Fruit fly (Drosophila melanogaster) whole organism, embryonic: ENCODE results near the gene CG11279.
A peak's percentile ranks its signal among the peaks of the same experiment; 100 is the strongest.

Experiments used
- B-H1 ChIP-seq: fragments of 200-800 bp; sonication (Bioruptor generic); IDR thresholded peaks from 3 replicates; pipeline ENCODE4 v1.3.6; 2022; ENCODE audit warnings: missing biosample characterization, missing genetic modification characterization
- Bgb ChIP-seq: fragments of 200-800 bp; sonication (Bioruptor generic); IDR thresholded peaks from 2 replicates; pipeline ENCODE4 v1.3.6; 2022; ENCODE audit warnings: missing biosample characterization, missing genetic modification characterization; ENCODE audit not compliant: partially characterized antibody
- C15 ChIP-seq: fragments of 200-800 bp; sonication (Bioruptor generic); IDR thresholded peaks from 3 replicates; pipeline ENCODE4 v1.3.6; 2022; ENCODE audit warnings: missing biosample characterization, missing genetic modification characterization
- CG10147 ChIP-seq: fragments of 200-800 bp; sonication (Bioruptor generic); optimal IDR thresholded peaks from 2 replicates; lab custom pipeline; 2019; ENCODE audit warnings: missing biosample characterization, mild to moderate bottlenecking, missing genetic modification characterization, moderate library complexity
- CG10209 ChIP-seq: fragments of 200-800 bp; sonication (Bioruptor generic); optimal IDR thresholded peaks from 3 replicates; lab custom pipeline; 2017; ENCODE audit warnings: missing biosample characterization, mild to moderate bottlenecking, missing genetic modification characterization, missing genetic modification reagents
- CG10654 ChIP-seq: fragments of 200-800 bp; sonication (Bioruptor generic); optimal IDR thresholded peaks from 2 replicates; lab custom pipeline; 2016; ENCODE audit warnings: missing biosample characterization, missing genetic modification characterization
- CG10959 ChIP-seq: fragments of 200-800 bp; sonication (Bioruptor generic); IDR thresholded peaks from 2 replicates; pipeline ENCODE4 v1.3.6; 2022; ENCODE audit warnings: missing biosample characterization, missing genetic modification characterization
- CG10979 ChIP-seq: fragments of 200-800 bp; sonication (Bioruptor generic); optimal IDR thresholded peaks from 2 replicates; lab custom pipeline; 2018; ENCODE audit warnings: missing biosample characterization, mild to moderate bottlenecking, missing genetic modification characterization, moderate library complexity
- CG11247 ChIP-seq: fragments of 200-800 bp; sonication (Bioruptor generic); IDR thresholded peaks from 2 replicates; pipeline ENCODE4 v1.3.6; 2022; ENCODE audit warnings: missing biosample characterization, missing genetic modification characterization
- CG12155 ChIP-seq: fragments of 200-800 bp; sonication (Bioruptor generic); optimal IDR thresholded peaks from 3 replicates; lab custom pipeline; 2016; ENCODE audit warnings: missing biosample characterization, missing genetic modification characterization
- CG13123 ChIP-seq: fragments of 200-800 bp; sonication (Bioruptor generic); optimal IDR thresholded peaks from 2 replicates; lab custom pipeline; 2016; ENCODE audit warnings: missing biosample characterization, missing genetic modification characterization
- CG14441 ChIP-seq: fragments of 200-800 bp; sonication (Bioruptor generic); IDR thresholded peaks from 2 replicates; pipeline ENCODE4 v1.3.6; 2022; ENCODE audit warnings: missing biosample characterization, missing genetic modification characterization
- CG1529 ChIP-seq: fragments of 200-800 bp; sonication (Bioruptor generic); optimal IDR thresholded peaks from 3 replicates; lab custom pipeline; 2018; ENCODE audit warnings: missing biosample characterization, missing genetic modification characterization
- CG16779 ChIP-seq: fragments of 200-800 bp; sonication (Bioruptor generic); IDR thresholded peaks from 2 replicates; pipeline ENCODE4 v1.3.6; 2022; ENCODE audit warnings: missing biosample characterization, missing genetic modification characterization
- CG17612 ChIP-seq: fragments of 200-800 bp; sonication (Bioruptor generic); IDR thresholded peaks from 2 replicates; pipeline ENCODE4 v1.3.6; 2022; ENCODE audit warnings: missing biosample characterization, missing genetic modification characterization
- CG34422 ChIP-seq: fragments of 200-800 bp; sonication (Bioruptor generic); IDR thresholded peaks from 3 replicates; pipeline ENCODE4 v1.3.6; 2022; ENCODE audit warnings: missing biosample characterization, missing genetic modification characterization
- CG42726 ChIP-seq: fragments of 200-800 bp; sonication (Bioruptor generic); IDR thresholded peaks from 2 replicates; pipeline ENCODE4 v1.3.6; 2022; ENCODE audit warnings: missing biosample characterization, missing genetic modification characterization; ENCODE audit not compliant: partially characterized antibody
- CG4730 ChIP-seq: fragments of 200-800 bp; sonication (Bioruptor generic); IDR thresholded peaks from 2 replicates; pipeline ENCODE4 v1.3.6; 2022; ENCODE audit warnings: missing biosample characterization, missing genetic modification characterization
- CG6689 ChIP-seq: fragments of 200-800 bp; sonication (Bioruptor generic); IDR thresholded peaks from 2 replicates; pipeline ENCODE4 v1.3.6; 2022; ENCODE audit warnings: missing biosample characterization, missing genetic modification characterization
- CG6765 ChIP-seq: fragments of 200-800 bp; sonication (Bioruptor generic); optimal IDR thresholded peaks from 3 replicates; lab custom pipeline; 2017; ENCODE audit warnings: missing biosample characterization, mild to moderate bottlenecking, missing genetic modification characterization
- CG8290 ChIP-seq, 3 experiments: fragments of 200-800 bp; sonication (Bioruptor generic); optimal IDR thresholded peaks; 2 replicates each; lab custom pipeline; 2016 to 2019; ENCODE audit warnings: missing biosample characterization in 3 of 3, missing genetic modification characterization in 3 of 3, mild to moderate bottlenecking in 2 of 3, moderate library complexity in 1 of 3
- CG8359 ChIP-seq: fragments of 200-800 bp; sonication (Bioruptor generic); optimal IDR thresholded peaks from 2 replicates; lab custom pipeline; 2017; ENCODE audit warnings: missing biosample characterization, mild to moderate bottlenecking, missing genetic modification characterization, borderline replicate concordance
- CTCF ChIP-seq: fragments of 200-800 bp; sonication (Bioruptor generic); optimal IDR thresholded peaks from 2 replicates; lab custom pipeline; 2017; ENCODE audit warnings: missing biosample characterization, mild to moderate bottlenecking, missing genetic modification characterization, moderate library complexity
- CoRest ChIP-seq: fragments of 200-800 bp; sonication (Bioruptor generic); optimal IDR thresholded peaks from 3 replicates; lab custom pipeline; 2018; ENCODE audit warnings: missing biosample characterization, mild to moderate bottlenecking, missing genetic modification characterization, moderate library complexity
- Dll ChIP-seq: fragments of 200-800 bp; sonication (Bioruptor generic); IDR thresholded peaks from 4 replicates; pipeline ENCODE4 v1.3.6; 2022; ENCODE audit warnings: missing biosample characterization, missing genetic modification characterization; ENCODE audit not compliant: partially characterized antibody
- Hand ChIP-seq: fragments of 200-800 bp; sonication (Bioruptor generic); optimal IDR thresholded peaks from 2 replicates; lab custom pipeline; 2017; ENCODE audit warnings: mild to moderate bottlenecking, missing biosample characterization, missing genetic modification reagents, missing genetic modification characterization
- Hr51 ChIP-seq, 2 experiments: fragments of 200-800 bp; sonication (Bioruptor generic); optimal IDR thresholded peaks; 2 replicates in 1 of 2; 3 replicates in 1 of 2; lab custom pipeline; 2016 to 2018; ENCODE audit warnings: missing biosample characterization in 2 of 2, missing genetic modification characterization in 2 of 2, mild to moderate bottlenecking in 1 of 2, moderate library complexity in 1 of 2
- Optix ChIP-seq: fragments of 200-800 bp; sonication (Bioruptor generic); IDR thresholded peaks from 3 replicates; pipeline ENCODE4 v1.3.6; 2022; ENCODE audit warnings: missing biosample characterization, missing genetic modification characterization
- Poxn ChIP-seq: fragments of 200-800 bp; sonication (Bioruptor generic); IDR thresholded peaks from 2 replicates; pipeline ENCODE4 v1.3.6; 2022; ENCODE audit warnings: missing biosample characterization, missing genetic modification characterization
- ato ChIP-seq: fragments of 200-800 bp; sonication (Bioruptor generic); IDR thresholded peaks from 2 replicates; pipeline ENCODE4 v1.3.6; 2022; ENCODE audit warnings: missing biosample characterization, missing genetic modification characterization; ENCODE audit not compliant: partially characterized antibody
- dmrt11E ChIP-seq: fragments of 200-800 bp; sonication (Bioruptor generic); optimal IDR thresholded peaks from 3 replicates; lab custom pipeline; 2018; ENCODE audit warnings: missing biosample characterization, mild to moderate bottlenecking, missing genetic modification characterization, moderate library complexity
- dpn ChIP-seq, 2 experiments: fragments of 200-800 bp; sonication (Bioruptor generic); optimal IDR thresholded peaks; 3 replicates each; lab custom pipeline; 2016; ENCODE audit warnings: missing biosample characterization in 2 of 2, missing genetic modification characterization in 2 of 2
- emc ChIP-seq: fragments of 200-800 bp; sonication (Bioruptor generic); optimal IDR thresholded peaks from 2 replicates; lab custom pipeline; 2016; ENCODE audit warnings: missing biosample characterization, missing genetic modification characterization
- gt ChIP-seq: fragments of 200-800 bp; sonication (Bioruptor generic); IDR thresholded peaks from 2 replicates; pipeline ENCODE4 v1.3.6; 2022; ENCODE audit warnings: missing biosample characterization, missing genetic modification characterization
- insv ChIP-seq, 2 experiments: fragments of 200-800 bp; sonication (Bioruptor generic); optimal IDR thresholded peaks; 3 replicates each; lab custom pipeline; 2016 to 2018; ENCODE audit warnings: missing biosample characterization in 2 of 2, missing genetic modification characterization in 2 of 2
- knrl ChIP-seq: fragments of 200-800 bp; sonication (Bioruptor generic); IDR thresholded peaks from 3 replicates; pipeline ENCODE4 v1.3.6; 2022; ENCODE audit warnings: missing biosample characterization, missing genetic modification characterization; ENCODE audit not compliant: partially characterized antibody
- lola ChIP-seq, 3 experiments: fragments of >200 bp in 2 of 3; fragments of 200-800 bp in 1 of 3; sonication (Bioruptor generic) in 1 of 3; optimal IDR thresholded peaks; 2 replicates each; lab custom pipeline; 2017 to 2019; ENCODE audit warnings: missing biosample characterization in 3 of 3, missing genetic modification characterization in 3 of 3, mild to moderate bottlenecking in 1 of 3, moderate library complexity in 1 of 3
- nerfin-2 ChIP-seq: fragments of 200-800 bp; sonication (Bioruptor generic); IDR thresholded peaks from 2 replicates; pipeline ENCODE4 v1.3.6; 2022; ENCODE audit warnings: missing biosample characterization, missing genetic modification characterization; ENCODE audit not compliant: partially characterized antibody
- psq ChIP-seq: fragments of 200-800 bp; sonication (Bioruptor generic); optimal IDR thresholded peaks from 2 replicates; lab custom pipeline; 2017; ENCODE audit warnings: missing biosample characterization, missing genetic modification characterization
- ranshi ChIP-seq: fragments of 200-800 bp; sonication (Bioruptor generic); IDR thresholded peaks from 2 replicates; pipeline ENCODE4 v1.3.6; 2022; ENCODE audit warnings: missing biosample characterization, missing genetic modification characterization
- schlank ChIP-seq: fragments of 200-800 bp; sonication (Bioruptor generic); optimal IDR thresholded peaks from 2 replicates; lab custom pipeline; 2018; ENCODE audit warnings: missing biosample characterization, mild to moderate bottlenecking, missing genetic modification characterization
- sens-2 ChIP-seq: fragments of 200-800 bp; sonication (Bioruptor generic); IDR thresholded peaks from 2 replicates; pipeline ENCODE4 v1.3.6; 2022; ENCODE audit warnings: missing biosample characterization, missing genetic modification characterization
- seq ChIP-seq: fragments of 200-800 bp; sonication (Bioruptor generic); IDR thresholded peaks from 2 replicates; pipeline ENCODE4 v1.3.6; 2022; ENCODE audit warnings: missing biosample characterization, missing genetic modification characterization
- tup ChIP-seq: fragments of 200-800 bp; sonication (Bioruptor generic); optimal IDR thresholded peaks from 2 replicates; lab custom pipeline; 2016; ENCODE audit warnings: missing biosample characterization, mild to moderate bottlenecking, missing genetic modification characterization, moderate library complexity
- tx ChIP-seq: fragments of 200-800 bp; sonication (Bioruptor generic); optimal IDR thresholded peaks from 2 replicates; lab custom pipeline; 2016; ENCODE audit warnings: missing biosample characterization, missing genetic modification characterization
- vnd ChIP-seq: fragments of 200-800 bp; sonication (Bioruptor generic); IDR thresholded peaks from 3 replicates; pipeline ENCODE4 v1.3.6; 2022; ENCODE audit warnings: missing biosample characterization, missing genetic modification characterization; ENCODE audit not compliant: partially characterized antibody
- yki ChIP-seq: fragments of >200 bp; optimal IDR thresholded peaks from 3 replicates; lab custom pipeline; 2018
- zen ChIP-seq: fragments of 200-800 bp; sonication (Bioruptor generic); optimal IDR thresholded peaks from 3 replicates; lab custom pipeline; 2018; ENCODE audit warnings: missing biosample characterization, mild to moderate bottlenecking, missing genetic modification characterization, moderate library complexity
- zen2 ChIP-seq: fragments of 200-800 bp; sonication (Bioruptor generic); IDR thresholded peaks from 3 replicates; pipeline ENCODE4 v1.3.6; 2022; ENCODE audit warnings: missing biosample characterization, missing genetic modification characterization; ENCODE audit not compliant: partially characterized antibody

CG11279 gene

dm6 chr3L:13015823-13016465 is 30.8 kb upstream of the CG11279 start, which contains the start of gene CG11267 (continued):
- TF ChIP-seq CG8359 (GFP tag; lab: Kevin White, UChicago) (peak; percentile 56), dpn (GFP tag; optimal IDR thresholded peaks at IDR 0.05; lab: Kevin White, UChicago) (peak; percentile 76), Hand (GFP tag; lab: Kevin White, UChicago) (peak; percentile 55), CG13123 (GFP tag; lab: Kevin White, UChicago) (peak; percentile 49), dmrt11E (peak; percentile 62), Dll (no peak), vnd (GFP tag; lab: Robert Waterston, UW) (no peak), CG11247 (GFP tag; lab: Robert Waterston, UW) (peak; percentile 89), insv (GFP tag; optimal IDR thresholded peaks at IDR 0.05; lab: Kevin White, UChicago) (no peak), yki (lab: Kevin White, UChicago) (no peak), knrl (no peak), CG10209 (GFP tag; lab: Kevin White, UChicago) (peak; percentile 75), Hr51 (GFP tag; optimal IDR thresholded peaks at IDR 0.05; lab: Kevin White, UChicago) (peak; percentile 67 to 83), CoRest (tag; lab: Kevin White, UChicago) (peak; percentile 84), CG6689 (GFP tag; lab: Robert Waterston, UW) (peak; percentile 91), sens-2 (peak; percentile 91), CG14441 (GFP tag; lab: Robert Waterston, UW) (peak; percentile 94), zen (peak; percentile 82), CG10147 (GFP tag; lab: Kevin White, UChicago) (peak; percentile 87), Poxn (GFP tag; lab: Robert Waterston, UW) (peak; percentile 66; the same call in 1 of the 2 replicates), psq (GFP tag; lab: Kevin White, UChicago) (peak; percentile 1), nerfin-2 (GFP tag; lab: Robert Waterston, UW) (no peak), Optix (GFP tag; lab: Robert Waterston, UW) (peak; percentile 52; the same call in 1 of the 3 replicates), CG17612 (GFP tag; lab: Robert Waterston, UW) (peak; percentile 70), ato (GFP tag; lab: Robert Waterston, UW) (no peak), gt (GFP tag; lab: Robert Waterston, UW) (peak; percentile 46; the same call in 1 of the 2 replicates), CG10959 (GFP tag; lab: Robert Waterston, UW) (peak; percentile 77), emc (GFP tag; lab: Kevin White, UChicago) (peak; percentile 64), CG42726 (no peak), tup (peak; percentile 73), CG4730 (GFP tag; lab: Robert Waterston, UW) (peak; percentile 84), CG8290 (GFP tag; optimal IDR thresholded peaks at IDR 0.05; lab: Kevin White, UChicago) (no peak), CG8290 (tag; optimal IDR thresholded peaks at IDR 0.05; lab: Kevin White, UChicago) (peak; percentile 5 to 94), schlank (tag; lab: Kevin White, UChicago) (peak; percentile 78), CTCF (GFP tag; lab: Kevin White, UChicago) (peak; percentile 43), seq (peak; percentile 82), CG12155 (GFP tag; lab: Kevin White, UChicago) (peak; percentile 68), tx (GFP tag; lab: Kevin White, UChicago) (peak; percentile 62), lola (GFP tag; optimal IDR thresholded peaks at IDR 0.05; lab: Kevin White, UChicago) (peak in 1 of 3 experiments; percentile 59), CG10654 (GFP tag; lab: Kevin White, UChicago) (peak; percentile 86), CG16779 (GFP tag; lab: Robert Waterston, UW) (peak; percentile 82), ranshi (GFP tag; lab: Robert Waterston, UW) (peak; percentile 91), zen2 (GFP tag; lab: Robert Waterston, UW) (peak; percentile 53; the same call in 1 of the 3 replicates), B-H1 (peak; percentile 87), CG6765 (GFP tag; lab: Kevin White, UChicago) (peak; percentile 68), CG10979 (tag; lab: Kevin White, UChicago) (peak; percentile 81), Bgb (no peak), CG1529 (GFP tag; lab: Kevin White, UChicago) (peak; percentile 60), C15 (peak; percentile 70), CG34422 (peak; percentile 93)
